Worm (Caenorhabditis elegans): ENCODE measurements around the gene mvb-12.

The mvb-12 gene

ce11 chrIV:7816402-7817102, 13.8 kb upstream of the mvb-12 start (continued):
- no peak for TF ChIP-seq nhr-179 (tag; optimal IDR thresholded peaks at IDR 0.05)
- no peak for TF ChIP-seq ztf-26 (tag; optimal IDR thresholded peaks at IDR 0.05)
- no peak for TF ChIP-seq nhr-120 (GFP tag; IDR thresholded peaks at IDR 0.05)
- no peak for TF ChIP-seq F52B5.7 (tag; optimal IDR thresholded peaks at IDR 0.05)
- TF ChIP-seq pbrm-1 (GFP tag; IDR thresholded peaks at IDR 0.05) = no peak
- no peak for TF ChIP-seq C17E4.6 (GFP tag; IDR thresholded peaks at IDR 0.05)
- no peak for TF ChIP-seq ceh-58 (GFP tag; IDR thresholded peaks at IDR 0.05)
- no peak for TF ChIP-seq K11D2.4 (GFP tag; IDR thresholded peaks at IDR 0.05)
- no peak for TF ChIP-seq rpc-1 (optimal IDR thresholded peaks at IDR 0.05)
- TF ChIP-seq rpc-1 (tag; optimal IDR thresholded peaks at IDR 0.05) = no peak
- TF ChIP-seq hsf-1 (GFP tag; IDR thresholded peaks at IDR 0.05) = no peak
- no peak for TF ChIP-seq F23B12.7 (tag; optimal IDR thresholded peaks at IDR 0.05; ENCODE audit: insufficient read depth)
- TF ChIP-seq Y53G8AR.9 (GFP tag; conservative IDR thresholded peaks at IDR 0.05) = no peak
- TF ChIP-seq T07F8.4 (tag; optimal IDR thresholded peaks at IDR 0.05) = no peak
- no peak for TF ChIP-seq lir-1 (GFP tag; conservative IDR thresholded peaks at IDR 0.05)
- TF ChIP-seq sptf-2 (GFP tag; optimal IDR thresholded peaks at IDR 0.05) = no peak
- no peak for TF ChIP-seq B0336.3 (GFP tag; IDR thresholded peaks at IDR 0.05)
- TF ChIP-seq unc-130 (GFP tag; optimal IDR thresholded peaks at IDR 0.05) = peak; percentile 17
- TF ChIP-seq nhr-27 (tag; optimal IDR thresholded peaks at IDR 0.05) = no peak
- no peak for TF ChIP-seq unc-62 (GFP tag; optimal IDR thresholded peaks at IDR 0.05)
- TF ChIP-seq mcd-1 (GFP tag; IDR thresholded peaks at IDR 0.05) = no peak
- no peak for TF ChIP-seq lag-1 (GFP tag; IDR thresholded peaks at IDR 0.05)
- no peak for TF ChIP-seq ceh-40 (GFP tag; IDR thresholded peaks at IDR 0.05)
- TF ChIP-seq cebp-1 (GFP tag; IDR thresholded peaks at IDR 0.05) = no peak
- TF ChIP-seq cebp-1 (tag; optimal IDR thresholded peaks at IDR 0.05) = no peak
- TF ChIP-seq mxl-1 (tag; optimal IDR thresholded peaks at IDR 0.05) = no peak
- TF ChIP-seq lsl-1 (GFP tag; optimal IDR thresholded peaks at IDR 0.05) = peak; percentile 39
- TF ChIP-seq pha-4 (tag; optimal IDR thresholded peaks at IDR 0.05) = no peak
- 0 out of 2 replicates have a peak, but pooled peaks have one; percentile 2 for TF ChIP-seq madf-3 (GFP tag; IDR thresholded peaks at IDR 0.05)
- TF ChIP-seq nfya-1 (tag; optimal IDR thresholded peaks at IDR 0.05; ENCODE audit: borderline replicate concordance, insufficient read depth) = no peak
- peak; percentile 34; the same call in 1 of the 2 replicates for TF ChIP-seq F33H1.4 (GFP tag; IDR thresholded peaks at IDR 0.05)
- no peak for TF ChIP-seq ets-4 (GFP tag; optimal IDR thresholded peaks at IDR 0.05)
- no peak for TF ChIP-seq nfyb-1 (GFP tag; IDR thresholded peaks at IDR 0.05)
- TF ChIP-seq fkh-3 (tag; optimal IDR thresholded peaks at IDR 0.05) = no peak
- TF ChIP-seq T26A5.8 (tag; optimal IDR thresholded peaks at IDR 0.05) = no peak

DNA sequence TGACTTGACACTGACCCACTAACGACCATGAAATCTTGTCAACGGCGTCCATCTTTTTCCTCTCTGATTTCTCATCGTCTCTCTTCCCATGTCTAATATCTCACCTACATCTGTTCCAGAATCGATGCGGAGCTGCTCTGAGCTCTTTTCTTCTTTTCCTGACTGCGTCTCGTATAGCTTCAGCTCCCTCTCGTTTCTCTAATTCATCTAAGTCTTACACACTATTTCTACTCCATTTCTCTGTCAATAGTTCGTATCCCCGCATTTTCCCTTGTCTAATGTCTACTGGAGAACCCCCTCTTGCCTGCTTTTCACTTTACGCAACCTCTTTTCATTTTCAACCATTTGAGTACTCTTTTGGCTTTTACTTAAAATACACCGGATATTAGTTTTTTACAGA, 12.5 kb upstream of the mvb-12 start, which contains the start of gene ric-3:
ric-3 (plus strand) TSS at position 400 of the 400 bp plus-strand sequence.
- TF ChIP-seq tlf-1 (GFP tag; optimal IDR thresholded peaks at IDR 0.05) = no peak
- no peak for TF ChIP-seq ekl-4 (GFP tag; IDR thresholded peaks at IDR 0.05)
- TF ChIP-seq cebp-1 (GFP tag; IDR thresholded peaks at IDR 0.05) = no peak
- TF ChIP-seq cebp-1 (tag; optimal IDR thresholded peaks at IDR 0.05) = peak; percentile 37
- TF ChIP-seq snpc-1.3 (tag; optimal IDR thresholded peaks at IDR 0.05; ENCODE audit: insufficient read depth) = no peak
- no peak for TF ChIP-seq B0336.3 (GFP tag; IDR thresholded peaks at IDR 0.05)
- peak; percentile 30 for TF ChIP-seq somi-1 (GFP tag; optimal IDR thresholded peaks at IDR 0.05)
- no peak for TF ChIP-seq F57A8.1 (GFP tag; optimal IDR thresholded peaks at IDR 0.05)
- no peak for TF ChIP-seq ztf-28 (GFP tag; IDR thresholded peaks at IDR 0.05)
- TF ChIP-seq F52B5.7 (tag; optimal IDR thresholded peaks at IDR 0.05) = no peak
- TF ChIP-seq lin-35 (GFP tag; optimal IDR thresholded peaks at IDR 0.05) = peak in 1 of 3 experiments; percentile 33
- no peak for TF ChIP-seq hrde-1 (tag; optimal IDR thresholded peaks at IDR 0.05; ENCODE audit: borderline replicate concordance)
- no peak for TF ChIP-seq ZK185.1 (tag; optimal IDR thresholded peaks at IDR 0.05; ENCODE audit: poor library complexity, severe bottlenecking)
- no peak for TF ChIP-seq ama-1 (optimal IDR thresholded peaks at IDR 0.05)
- TF ChIP-seq ama-1 (GFP tag; optimal IDR thresholded peaks at IDR 0.05) = no peak
- TF ChIP-seq gei-17 (GFP tag; optimal IDR thresholded peaks at IDR 0.05) = no peak
- no peak for TF ChIP-seq nhr-80 (tag; optimal IDR thresholded peaks at IDR 0.05)
- no peak for TF ChIP-seq him-1 (tag; optimal IDR thresholded peaks at IDR 0.05)
- TF ChIP-seq lin-40 (tag; optimal IDR thresholded peaks at IDR 0.05) = peak; percentile 9

All from whole organism, young adult.